Worm (Caenorhabditis elegans) whole organism, L4 larva: ENCODE results near the gene gop-2.

Experiments
- F26F4.8 ChIP-seq: fragments of 200-800 bp; sonication (Bioruptor generic); conservative IDR thresholded peaks from 2 replicates; pipeline ENCODE4 v1.3.6; 2022; ENCODE audit warnings: missing genetic modification characterization, missing compliant biosample characterization
- F37D6.2 ChIP-seq: sonication (generic microtip); optimal IDR thresholded peaks from 2 replicates; lab custom pipeline; 2016; ENCODE audit warnings: mild to moderate bottlenecking, missing genetic modification characterization, missing compliant biosample characterization
- F49E8.2 ChIP-seq: sonication (generic microtip); optimal IDR thresholded peaks from 2 replicates; lab custom pipeline; 2016; ENCODE audit warnings: missing compliant biosample characterization, mild to moderate bottlenecking, missing genetic modification characterization, borderline replicate concordance
- T26A8.4 ChIP-seq: fragments of 200-800 bp; sonication (Bioruptor generic); IDR thresholded peaks from 2 replicates; pipeline ENCODE4 v1.3.6; 2022; ENCODE audit warnings: missing genetic modification characterization, missing compliant biosample characterization
- Y5F2A.4 ChIP-seq: fragments of 200-800 bp; sonication (Bioruptor generic); optimal IDR thresholded peaks from 2 replicates; lab custom pipeline; 2018; ENCODE audit warnings: mild to moderate bottlenecking, missing genetic modification characterization, missing compliant biosample characterization
- aha-1 ChIP-seq: fragments of 150-350 bp; peaks from one replicate; lab custom pipeline; 2014; ENCODE audit warnings: missing biosample characterization, missing genetic modification characterization
- aly-2 ChIP-seq: sonication (generic microtip); optimal IDR thresholded peaks from 2 replicates; lab custom pipeline; 2018; ENCODE audit warnings: missing biosample characterization, missing genetic modification characterization
- ceh-20 ChIP-seq: fragments of 200-800 bp; sonication (Bioruptor generic); IDR thresholded peaks from 2 replicates; pipeline ENCODE4 v1.3.6; 2022; ENCODE audit warnings: missing genetic modification reagents, missing genetic modification characterization, missing compliant biosample characterization
- ceh-44 ChIP-seq: fragments of 200-800 bp; sonication (Bioruptor generic); IDR thresholded peaks from 2 replicates; pipeline ENCODE4 v1.3.6; 2022; ENCODE audit warnings: missing genetic modification reagents, missing genetic modification characterization, missing compliant biosample characterization
- ceh-62 ChIP-seq: sonication (generic microtip); optimal IDR thresholded peaks from 2 replicates; lab custom pipeline; 2017; ENCODE audit warnings: missing biosample characterization, missing genetic modification characterization
- ceh-82 ChIP-seq: sonication (generic microtip); optimal IDR thresholded peaks from 2 replicates; lab custom pipeline; 2017; ENCODE audit warnings: missing biosample characterization, missing genetic modification characterization
- ces-1 ChIP-seq: fragments of 150-350 bp; sonication (generic microtip); optimal IDR thresholded peaks from 4 replicates; lab custom pipeline; 2014; ENCODE audit warnings: missing biosample characterization, missing genetic modification reagents, missing genetic modification characterization
- ctbp-1 ChIP-seq: fragments of 200-800 bp; sonication (Bioruptor generic); IDR thresholded peaks from 2 replicates; pipeline ENCODE4 v1.3.6; 2022; ENCODE audit warnings: missing genetic modification reagents, missing genetic modification characterization, missing compliant biosample characterization
- daf-19 ChIP-seq: fragments of 200-800 bp; sonication (Bioruptor generic); conservative IDR thresholded peaks from 2 replicates; pipeline ENCODE4 v1.3.6; 2022; ENCODE audit warnings: missing genetic modification characterization, missing compliant biosample characterization
- dmd-9 ChIP-seq: fragments of 200-800 bp; sonication (Bioruptor generic); IDR thresholded peaks from 2 replicates; pipeline ENCODE4 v1.3.6; 2022; ENCODE audit warnings: missing genetic modification reagents, missing genetic modification characterization, missing compliant biosample characterization
- dpl-1 ChIP-seq: fragments of 150-350 bp; optimal IDR thresholded peaks from 2 replicates; lab custom pipeline; 2014; ENCODE audit warnings: missing biosample characterization, missing genetic modification reagents, missing genetic modification characterization
- duxl-1 ChIP-seq: sonication (generic microtip); optimal IDR thresholded peaks from 2 replicates; lab custom pipeline; 2016; ENCODE audit warnings: mild to moderate bottlenecking, missing genetic modification characterization, moderate library complexity, missing compliant biosample characterization; ENCODE audit not compliant: poor library complexity
- egl-27 ChIP-seq: sonication (generic microtip); optimal IDR thresholded peaks from 3 replicates; lab custom pipeline; 2017; ENCODE audit warnings: missing biosample characterization, missing genetic modification reagents, missing genetic modification characterization
- fos-1 ChIP-seq: fragments of 150-350 bp; optimal IDR thresholded peaks from 2 replicates; lab custom pipeline; 2014; ENCODE audit warnings: missing biosample characterization, missing genetic modification characterization
- gei-8 ChIP-seq: fragments of 200-800 bp; sonication (Bioruptor generic); optimal IDR thresholded peaks from 2 replicates; lab custom pipeline; 2018; ENCODE audit warnings: mild to moderate bottlenecking, missing genetic modification characterization, missing compliant biosample characterization
- hif-1 ChIP-seq, 2 experiments: sonication (generic microtip); optimal IDR thresholded peaks; 2 replicates each; lab custom pipeline; 2016 to 2017; ENCODE audit warnings: missing compliant biosample characterization in 2 of 2, missing genetic modification characterization in 2 of 2, missing genetic modification reagents in 2 of 2, missing genotype in 2 of 2, mild to moderate bottlenecking in 1 of 2
- hlh-11 ChIP-seq: fragments of 200-800 bp; sonication (Bioruptor generic); optimal IDR thresholded peaks from 2 replicates; lab custom pipeline; 2018; ENCODE audit warnings: mild to moderate bottlenecking, missing genetic modification characterization, missing compliant biosample characterization
- hlh-30 ChIP-seq: sonication (generic microtip); optimal IDR thresholded peaks from 2 replicates; lab custom pipeline; 2017; ENCODE audit warnings: antibody characterized with exemption, mild to moderate bottlenecking, missing genetic modification characterization, missing compliant biosample characterization; ENCODE audit not compliant: insufficient read depth
- hmg-1.1 ChIP-seq: fragments of 200-800 bp; sonication (Bioruptor generic); IDR thresholded peaks from 2 replicates; pipeline ENCODE4 v1.3.6; 2022; ENCODE audit warnings: missing genetic modification reagents, missing genetic modification characterization, missing compliant biosample characterization
- madf-5 ChIP-seq, 2 experiments: fragments of 200-800 bp; sonication (Bioruptor generic); IDR thresholded peaks; 2 replicates each; pipeline ENCODE4 v1.3.6; 2022; ENCODE audit warnings: missing compliant biosample characterization in 2 of 2, missing genetic modification characterization in 2 of 2
- mdt-29 ChIP-seq: fragments of 200-800 bp; sonication (Bioruptor generic); IDR thresholded peaks from 2 replicates; pipeline ENCODE4 v1.3.6; 2022; ENCODE audit warnings: missing genetic modification reagents, missing genetic modification characterization, missing compliant biosample characterization
- mes-2 ChIP-seq: sonication (generic microtip); optimal IDR thresholded peaks from 2 replicates; lab custom pipeline; 2016; ENCODE audit warnings: missing genotype, mild to moderate bottlenecking, missing genetic modification characterization, missing compliant biosample characterization; ENCODE audit not compliant: poor library complexity, severe bottlenecking
- mxl-3 ChIP-seq: fragments of 200-800 bp; sonication (Bioruptor generic); optimal IDR thresholded peaks from 2 replicates; lab custom pipeline; 2018; ENCODE audit warnings: mild to moderate bottlenecking, missing genetic modification characterization, missing compliant biosample characterization
- nhr-11 ChIP-seq: fragments of 150-350 bp; optimal IDR thresholded peaks from 2 replicates; lab custom pipeline; 2014; ENCODE audit warnings: missing biosample characterization, missing genetic modification characterization
- nhr-25 ChIP-seq: sonication (generic microtip); optimal IDR thresholded peaks from 2 replicates; lab custom pipeline; 2017; ENCODE audit warnings: missing genetic modification characterization, mild to moderate bottlenecking, missing compliant biosample characterization, antibody characterized with exemption, moderate library complexity, borderline replicate concordance; ENCODE audit not compliant: insufficient read depth
- nhr-28 ChIP-seq: fragments of 150-350 bp; optimal IDR thresholded peaks from 2 replicates; lab custom pipeline; 2014; ENCODE audit warnings: missing biosample characterization, missing genetic modification characterization
- nhr-41 ChIP-seq: fragments of 200-800 bp; sonication (Bioruptor generic); IDR thresholded peaks from 2 replicates; pipeline ENCODE4 v1.3.6; 2022; ENCODE audit warnings: missing genetic modification reagents, missing genetic modification characterization, missing compliant biosample characterization
- pha-4 ChIP-seq, 2 experiments: fragments of 150-350 bp in 1 of 2; fragments of 200-800 bp in 1 of 2; sonication (Bioruptor generic) in 1 of 2; IDR thresholded peaks in 1 of 2; optimal IDR thresholded peaks in 1 of 2; 2 replicates each; pipeline versions ENCODE4 v1.3.6 to Lab custom; 2014 to 2022; ENCODE audit warnings: missing genetic modification characterization in 2 of 2, missing genetic modification reagents in 2 of 2, missing biosample characterization in 1 of 2, missing compliant biosample characterization in 1 of 2
- rbr-2 ChIP-seq: sonication (generic microtip); optimal IDR thresholded peaks from 2 replicates; lab custom pipeline; 2016; ENCODE audit warnings: missing genotype, missing genetic modification characterization, missing compliant biosample characterization
- sdz-12 ChIP-seq: fragments of 200-800 bp; sonication (Bioruptor generic); optimal IDR thresholded peaks from 2 replicates; lab custom pipeline; 2018; ENCODE audit warnings: mild to moderate bottlenecking, missing genetic modification characterization, missing compliant biosample characterization
- set-16 ChIP-seq: fragments of 200-800 bp; sonication (Bioruptor generic); IDR thresholded peaks from 2 replicates; pipeline ENCODE4 v1.3.6; 2022; ENCODE audit warnings: missing genetic modification reagents, missing genetic modification characterization, missing compliant biosample characterization
- skn-1 ChIP-seq: fragments of 150-350 bp; optimal IDR thresholded peaks from 2 replicates; lab custom pipeline; 2014; ENCODE audit warnings: missing biosample characterization, missing genetic modification characterization
- snpc-1.2 ChIP-seq: fragments of 200-800 bp; sonication (Bioruptor generic); IDR thresholded peaks from 2 replicates; pipeline ENCODE4 v1.3.6; 2022; ENCODE audit warnings: missing genetic modification reagents, missing genetic modification characterization, missing compliant biosample characterization
- snpc-4 ChIP-seq: fragments of 150-350 bp; optimal IDR thresholded peaks from 2 replicates; lab custom pipeline; 2014; ENCODE audit warnings: missing biosample characterization, missing genetic modification characterization
- spr-3 ChIP-seq: fragments of 200-800 bp; sonication (Bioruptor generic); optimal IDR thresholded peaks from 2 replicates; lab custom pipeline; 2018; ENCODE audit warnings: mild to moderate bottlenecking, missing genetic modification characterization, missing compliant biosample characterization
- unc-130 ChIP-seq: sonication (generic microtip); optimal IDR thresholded peaks from 2 replicates; lab custom pipeline; 2016; ENCODE audit warnings: missing genetic modification reagents, missing genetic modification characterization, missing compliant biosample characterization
- vab-7 ChIP-seq: fragments of 200-800 bp; sonication (Bioruptor generic); IDR thresholded peaks from 2 replicates; pipeline ENCODE4 v1.3.6; 2022; ENCODE audit warnings: missing genetic modification reagents, missing genetic modification characterization, missing compliant biosample characterization
- zip-2 ChIP-seq: fragments of 150-350 bp; optimal IDR thresholded peaks from 2 replicates; lab custom pipeline; 2014; ENCODE audit warnings: missing biosample characterization, missing genetic modification characterization
- ztf-7 ChIP-seq: fragments of 150-350 bp; optimal IDR thresholded peaks from 2 replicates; lab custom pipeline; 2014; ENCODE audit warnings: missing biosample characterization, missing genetic modification characterization

The gop-2 gene

DNA sequence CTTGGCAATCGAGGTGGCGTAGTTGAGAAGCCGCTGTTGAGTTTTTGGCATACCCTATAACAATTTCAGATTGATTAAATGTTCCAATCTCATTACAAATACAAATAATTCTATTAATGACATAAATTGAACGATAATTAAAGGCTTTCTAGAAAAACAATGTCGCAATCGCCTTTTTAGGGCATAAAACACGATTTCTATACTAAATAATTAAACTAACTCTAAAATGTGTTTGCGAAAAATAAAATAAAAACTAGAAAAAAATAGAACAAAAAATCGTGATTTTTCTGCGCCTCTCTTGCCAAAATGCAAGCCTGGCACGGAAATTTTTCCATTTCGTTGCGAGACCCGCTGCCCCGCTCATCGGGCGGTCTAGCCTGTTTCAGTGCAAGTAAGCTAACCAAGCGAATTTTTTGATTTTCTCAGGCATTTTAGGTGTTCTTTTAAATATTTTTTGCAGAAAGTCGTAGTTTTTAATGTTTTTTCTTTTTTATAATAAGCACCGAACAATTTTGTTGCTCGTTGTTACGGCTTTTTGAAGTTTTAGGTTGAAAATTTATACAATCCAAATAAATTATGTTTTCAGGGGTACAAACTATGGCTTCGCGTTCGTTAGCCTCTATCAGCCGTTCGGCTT is 30.9 kb upstream of the gop-2 start, which contains the start of the genes C34E10.12, C34E10.10 and atp-2 (continued):
- TF ChIP-seq unc-130 (GFP tag; lab: Kevin White, UChicago) (peak; percentile 77), mes-2 (peak; percentile 93), snpc-1.2 (GFP tag; lab: Robert Waterston, UW) (no peak), Y5F2A.4 (GFP tag; lab: Kevin White, UChicago) (no peak), egl-27 (tag; lab: Kevin White, UChicago) (no peak), spr-3 (GFP tag; lab: Kevin White, UChicago) (no peak), aly-2 (tag; lab: Kevin White, UChicago) (no peak), T26A8.4 (GFP tag; lab: Robert Waterston, UW) (peak; percentile 60; the same call in 1 of the 2 replicates), hlh-30 (peak; percentile 77), madf-5 (GFP tag; IDR thresholded peaks at IDR 0.05; lab: Robert Waterston, UW) (no peak), ceh-44 (GFP tag; lab: Robert Waterston, UW) (no peak), F49E8.2 (tag; lab: Kevin White, UChicago) (no peak), fos-1 (tag; lab: Kevin White, UChicago) (no peak), hlh-11 (tag; lab: Kevin White, UChicago) (peak; percentile 76), ceh-62 (tag; lab: Kevin White, UChicago) (no peak), ctbp-1 (no peak), ceh-82 (tag; lab: Kevin White, UChicago) (no peak), zip-2 (no peak), aha-1 (tag; lab: Kevin White, UChicago) (peak; percentile 96), daf-19 (GFP tag; lab: Robert Waterston, UW) (no peak), dmd-9 (GFP tag; lab: Robert Waterston, UW) (peak; percentile 42; the same call in 1 of the 2 replicates), sdz-12 (GFP tag; lab: Kevin White, UChicago) (no peak), pha-4 (GFP tag; IDR thresholded peaks at IDR 0.05; lab: Robert Waterston, UW) (0 out of 2 replicates have a peak, but pooled peaks have one; percentile 14), pha-4 (tag; optimal IDR thresholded peaks at IDR 0.05; lab: Kevin White, UChicago) (no peak), ztf-7 (tag; lab: Kevin White, UChicago) (no peak), mxl-3 (GFP tag; lab: Kevin White, UChicago) (peak; percentile 27), set-16 (GFP tag; lab: Robert Waterston, UW) (no peak), F26F4.8 (no peak), nhr-25 (peak; percentile 22), duxl-1 (tag; lab: Kevin White, UChicago) (peak; percentile 11), vab-7 (GFP tag; lab: Robert Waterston, UW) (no peak), ces-1 (GFP tag; lab: Kevin White, UChicago) (peak; percentile 23), ceh-20 (GFP tag; lab: Robert Waterston, UW) (peak; percentile 47; the same call in 1 of the 2 replicates), dpl-1 (peak; percentile 81), nhr-11 (tag; lab: Kevin White, UChicago) (peak; percentile 91), F37D6.2 (tag; lab: Kevin White, UChicago) (peak; percentile 52), skn-1 (no peak), mdt-29 (GFP tag; lab: Robert Waterston, UW) (no peak), gei-8 (GFP tag; lab: Kevin White, UChicago) (no peak), nhr-28 (peak; percentile 82), snpc-4 (tag; lab: Kevin White, UChicago) (no peak), nhr-41 (GFP tag; lab: Robert Waterston, UW) (no peak), rbr-2 (tag; lab: Kevin White, UChicago) (peak; percentile 77), hif-1 (tag; optimal IDR thresholded peaks at IDR 0.05; lab: Kevin White, UChicago) (peak in 1 of 2 experiments; percentile 77), hmg-1.1 (peak; percentile 69)
- TF ChIP-seq, all 104 proteins: peak for 39
